Fruit fly (Drosophila melanogaster): ENCODE measurements around the gene Zw10.

Zw10 gene

dm6 chrX:2608470-2609157 lies 4.6 kb downstream of the Zw10 start, which contains the start of gene Smyd3 (continued):
- TF ChIP-seq Camta (GFP tag; optimal IDR thresholded peaks at IDR 0.05) = peak; percentile 77
- no peak for TF ChIP-seq CG4328 (GFP tag; optimal IDR thresholded peaks at IDR 0.05)
- TF ChIP-seq Sry-δ (GFP tag; optimal IDR thresholded peaks at IDR 0.05) = peak; percentile 39
- no peak for TF ChIP-seq Poxn (GFP tag; IDR thresholded peaks at IDR 0.05)
- TF ChIP-seq Hey (tag; optimal IDR thresholded peaks at IDR 0.05) = no peak
- peak; percentile 57 for TF ChIP-seq CG11723 (GFP tag; optimal IDR thresholded peaks at IDR 0.05)
- peak; percentile 50 for TF ChIP-seq ewg (GFP tag; optimal IDR thresholded peaks at IDR 0.05)
- peak; percentile 73 for TF ChIP-seq CG32772 (GFP tag; IDR thresholded peaks at IDR 0.05)
- TF ChIP-seq CG15073 (GFP tag; optimal IDR thresholded peaks at IDR 0.05) = no peak
- peak; percentile 86 for TF ChIP-seq Xbp1 (GFP tag; optimal IDR thresholded peaks at IDR 0.05)
- no peak for TF ChIP-seq CG1529 (GFP tag; optimal IDR thresholded peaks at IDR 0.05)
- peak; percentile 79 for TF ChIP-seq ranshi (GFP tag; IDR thresholded peaks at IDR 0.05)
- TF ChIP-seq stc (GFP tag; IDR thresholded peaks at IDR 0.05) = peak; percentile 79; the same call in 1 of the 2 replicates
- peak; percentile 67 for TF ChIP-seq al (GFP tag; IDR thresholded peaks at IDR 0.05)
- TF ChIP-seq Nf-YA (GFP tag; IDR thresholded peaks at IDR 0.05) = peak; percentile 72
- peak; percentile 69 for TF ChIP-seq CG8924 (tag; optimal IDR thresholded peaks at IDR 0.05)
- peak; percentile 48 for TF ChIP-seq CG6765 (GFP tag; optimal IDR thresholded peaks at IDR 0.05)
- TF ChIP-seq YL-1 (GFP tag; optimal IDR thresholded peaks at IDR 0.05) = peak; percentile 64
- peak; percentile 86 for TF ChIP-seq Rfx (GFP tag; IDR thresholded peaks at IDR 0.05)
- peak; percentile 84 for TF ChIP-seq HLH3B (GFP tag; IDR thresholded peaks at IDR 0.05)
- TF ChIP-seq Dip3 (GFP tag; optimal IDR thresholded peaks at IDR 0.05) = peak; percentile 82
- no peak for TF ChIP-seq ato (GFP tag; IDR thresholded peaks at IDR 0.05; ENCODE audit: partially characterized antibody)
- TF ChIP-seq luna (GFP tag; optimal IDR thresholded peaks at IDR 0.05) = peak; percentile 52
- TF ChIP-seq CG5180 (GFP tag; optimal IDR thresholded peaks at IDR 0.05) = no peak

DNA sequence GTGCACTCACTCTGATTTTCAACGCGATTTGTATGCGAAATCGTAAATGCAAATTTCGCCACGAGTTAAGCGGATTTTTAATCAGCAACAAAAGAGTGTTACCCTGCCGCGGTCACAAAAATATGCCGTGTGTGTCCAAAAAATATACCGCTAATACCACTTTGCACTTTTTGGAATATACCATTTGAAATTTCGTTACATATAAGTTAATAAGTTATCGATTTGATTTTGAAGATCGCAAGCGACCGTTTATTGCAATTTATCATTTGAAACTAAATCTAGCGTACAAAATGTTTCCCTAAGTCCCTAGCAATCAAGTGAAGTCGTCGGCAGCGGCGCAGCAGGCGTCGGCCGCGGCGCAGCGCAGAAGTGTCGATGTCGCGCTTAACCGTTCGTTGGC lies 6.2 kb downstream of the Zw10 start, which contains the start of gene eIF3g1:
Gene eIF3g1, minus strand, starts transcription at position 101 of the 400 bp plus-strand sequence.
- TF ChIP-seq Dp (GFP tag; optimal IDR thresholded peaks at IDR 0.05) (peak; percentile 27), gfzf (GFP tag; optimal IDR thresholded peaks at IDR 0.05) (peak; percentile 70), CG9797 (GFP tag; optimal IDR thresholded peaks at IDR 0.05) (peak; percentile 12), MESR4 (GFP tag; optimal IDR thresholded peaks at IDR 0.05) (peak; percentile 85), pzg (GFP tag; optimal IDR thresholded peaks at IDR 0.05) (peak; percentile 41)

dm6 chrX:2617417-2617816 lies 13.4 kb downstream of the Zw10 start:
- TF ChIP-seq bigmax (GFP tag; optimal IDR thresholded peaks at IDR 0.05) = no peak
- no peak for TF ChIP-seq CG14050 (GFP tag; IDR thresholded peaks at IDR 0.05)
- no peak for TF ChIP-seq CG16815 (GFP tag; optimal IDR thresholded peaks at IDR 0.05)
- TF ChIP-seq chm (GFP tag; IDR thresholded peaks at IDR 0.05) = no peak
- TF ChIP-seq CG10654 (GFP tag; optimal IDR thresholded peaks at IDR 0.05) = no peak
- TF ChIP-seq stwl (tag; optimal IDR thresholded peaks at IDR 0.05) = no peak
- no peak for TF ChIP-seq CG9876 (GFP tag; optimal IDR thresholded peaks at IDR 0.05)
- TF ChIP-seq dmrt11E (tag; optimal IDR thresholded peaks at IDR 0.05) = no peak
- no peak for TF ChIP-seq MTF-1 (GFP tag; optimal IDR thresholded peaks at IDR 0.05; ENCODE audit: borderline replicate concordance)
- TF ChIP-seq gcm (GFP tag; optimal IDR thresholded peaks at IDR 0.05) = no peak
- no peak for TF ChIP-seq CG11093 (GFP tag; IDR thresholded peaks at IDR 0.05)
- TF ChIP-seq Dp (GFP tag; optimal IDR thresholded peaks at IDR 0.05) = peak; percentile 77
- TF ChIP-seq CkIIα-i1 (GFP tag; IDR thresholded peaks at IDR 0.05) = no peak
- peak; percentile 49 for TF ChIP-seq Lhr (GFP tag; optimal IDR thresholded peaks at IDR 0.05)
- TF ChIP-seq CG10366 (GFP tag; IDR thresholded peaks at IDR 0.05) = no peak
- no peak for TF ChIP-seq vvl (GFP tag; IDR thresholded peaks at IDR 0.05)
- no peak for TF ChIP-seq CG2129 (GFP tag; IDR thresholded peaks at IDR 0.05; ENCODE audit: partially characterized antibody)
- peak; percentile 68 for TF ChIP-seq pzg (GFP tag; optimal IDR thresholded peaks at IDR 0.05)
- TF ChIP-seq Oli (tag; optimal IDR thresholded peaks at IDR 0.05) = no peak
- no peak for TF ChIP-seq Mrtf (GFP tag; IDR thresholded peaks at IDR 0.05)
- TF ChIP-seq pfk (GFP tag; optimal IDR thresholded peaks at IDR 0.05) = no peak
